Fruit fly (Drosophila melanogaster) whole organism: ENCODE data around the gene CG1999.

Source experiments
- CG8478 ChIP-seq: fragments of >200 bp; optimal IDR thresholded peaks from 2 replicates; lab custom pipeline; 2018; ENCODE audit warnings: inconsistent platforms
- psq ChIP-seq: fragments of >200 bp; optimal IDR thresholded peaks from 2 replicates; lab custom pipeline; 2017
- usp ChIP-seq: fragments of >200 bp; optimal IDR thresholded peaks from 2 replicates; lab custom pipeline; 2017; ENCODE audit warnings: missing biosample characterization, missing genetic modification characterization, mixed read lengths

DNA sequence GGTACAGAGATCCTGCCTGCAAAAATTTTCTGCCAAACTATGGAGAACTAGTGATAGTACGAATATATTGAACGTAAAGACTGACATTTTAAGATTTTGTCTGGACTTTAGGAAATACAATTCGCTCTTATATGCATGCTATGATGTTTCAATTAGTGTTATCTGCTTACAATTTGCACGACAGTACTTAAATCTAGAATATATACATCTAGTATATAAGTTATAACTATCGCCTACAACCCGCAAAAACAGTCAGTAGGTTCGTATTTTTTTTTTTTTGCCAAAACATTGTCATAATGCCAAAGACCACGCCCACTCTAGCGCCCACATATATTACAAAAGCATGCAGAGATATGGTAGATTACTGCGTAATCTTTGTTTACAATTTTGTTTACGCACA is 26.5 kb upstream of the CG1999 start, which contains the start of gene CG42780:
- TF ChIP-seq psq (lab: Kevin White, UChicago) (no peak), CG8478 (lab: Kevin White, UChicago) (no peak), usp (no peak)
